Worm (Caenorhabditis elegans) whole organism, L4/young adult: Measurements from ENCODE around the gene F33G12.6.

Source experiments
- W03F9.2 ChIP-seq: fragments of 150-350 bp; optimal IDR thresholded peaks from 2 replicates; lab custom pipeline; 2014; ENCODE audit warnings: missing biosample characterization, missing genetic modification characterization
- dao-5 ChIP-seq: sonication (generic microtip); optimal IDR thresholded peaks from 2 replicates; lab custom pipeline; 2016; ENCODE audit warnings: missing genotype, missing genetic modification characterization, moderate library complexity, missing compliant biosample characterization

DNA sequence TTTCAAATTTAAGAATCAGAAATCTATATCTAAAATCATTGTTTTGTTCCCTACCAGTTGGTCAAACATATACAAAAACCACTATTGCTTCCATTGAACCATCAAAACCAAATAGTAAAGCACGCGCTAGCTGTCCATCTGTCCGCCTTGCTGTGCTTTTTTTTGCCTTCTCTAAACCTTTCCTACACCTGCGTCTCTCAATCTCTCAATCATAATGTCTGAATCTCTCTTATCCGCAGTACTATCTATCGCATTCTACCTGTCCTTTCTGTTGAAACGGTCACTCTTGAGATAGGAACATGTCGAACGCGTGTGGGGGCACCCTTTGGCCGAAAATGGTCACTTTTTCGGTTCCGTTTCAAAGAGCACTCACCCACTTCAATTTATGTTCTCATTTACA lies 2.4 kb upstream of the F33G12.6 start:
- TF ChIP-seq W03F9.2 (no peak), dao-5 (tag; lab: Kevin White, UChicago) (no peak)
